Fruit fly (Drosophila melanogaster) whole organism: ENCODE results near the gene CG4017.

Experiments
- Dll ChIP-seq: fragments of >200 bp; optimal IDR thresholded peaks from 2 replicates; lab custom pipeline; 2017
- usp ChIP-seq: fragments of >200 bp; optimal IDR thresholded peaks from 2 replicates; lab custom pipeline; 2017; ENCODE audit warnings: missing biosample characterization, missing genetic modification characterization, mixed read lengths

dm6 chr2L:9779147-9779546, 12.3 kb downstream of the CG4017 start:
- no peak for TF ChIP-seq usp
- TF ChIP-seq Dll (lab: Kevin White, UChicago) = no peak
